Fruit fly (Drosophila melanogaster): ENCODE data around the gene Rpt3R.

Gene Rpt3R

DNA sequence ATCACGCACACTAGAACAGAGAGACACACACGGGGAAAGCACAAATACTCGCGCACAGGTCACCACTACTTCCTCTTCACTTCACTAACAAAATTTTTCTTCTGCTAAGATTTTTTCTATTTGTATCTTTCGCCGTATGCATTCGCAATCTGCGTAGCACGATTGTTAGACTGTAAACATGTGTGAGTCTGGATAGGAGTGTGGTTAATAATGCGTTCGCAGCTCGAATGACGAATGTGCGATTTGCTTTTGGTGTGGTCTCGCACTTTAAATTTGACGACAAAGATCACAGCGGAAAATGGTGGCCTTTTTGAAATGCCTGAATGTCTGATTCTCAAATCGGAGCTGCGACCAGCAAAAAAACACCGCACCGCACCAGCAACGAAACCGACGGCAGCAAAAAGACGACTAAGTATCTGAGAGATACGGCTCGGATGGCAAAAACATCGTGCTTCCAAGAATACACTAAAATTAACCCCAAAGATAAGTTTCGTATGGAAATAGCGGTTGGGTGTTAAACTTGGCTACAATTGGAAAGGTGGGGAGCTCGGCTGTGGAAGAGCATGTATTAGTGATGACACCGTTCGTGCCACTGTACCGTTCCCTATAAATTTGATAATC, 51.2 kb downstream of the Rpt3R start, which contains the start of gene Unc-115a (continued):
- TF ChIP-seq cas (GFP tag; IDR thresholded peaks at IDR 0.05) (no peak), CG30431 (GFP tag; optimal IDR thresholded peaks at IDR 0.05) (no peak), zfh2 (GFP tag; optimal IDR thresholded peaks at IDR 0.05) (peak; percentile 54), schlank (tag; optimal IDR thresholded peaks at IDR 0.05) (peak; percentile 13), Atf3 (GFP tag; optimal IDR thresholded peaks at IDR 0.05) (peak; percentile 29), CG10462 (GFP tag; optimal IDR thresholded peaks at IDR 0.05) (peak; percentile 46), dpn (GFP tag; optimal IDR thresholded peaks at IDR 0.05) (peak; percentile 36 to 47), E2f1 (GFP tag; IDR thresholded peaks at IDR 0.05) (no peak), dmrt99B (tag; optimal IDR thresholded peaks at IDR 0.05) (no peak), CG2712 (tag; optimal IDR thresholded peaks at IDR 0.05) (peak; percentile 73), CG18476 (GFP tag; optimal IDR thresholded peaks at IDR 0.05) (no peak), Meics (GFP tag; optimal IDR thresholded peaks at IDR 0.05) (peak; percentile 44), ci (GFP tag; IDR thresholded peaks at IDR 0.05) (no peak), CG9215 (GFP tag; IDR thresholded peaks at IDR 0.05) (no peak), gce (GFP tag; IDR thresholded peaks at IDR 0.05) (no peak), Six4 (GFP tag; optimal IDR thresholded peaks at IDR 0.05) (peak; percentile 23), CG12299 (tag; optimal IDR thresholded peaks at IDR 0.05) (peak; percentile 52), CG12219 (GFP tag; optimal IDR thresholded peaks at IDR 0.05) (no peak), inv (GFP tag; IDR thresholded peaks at IDR 0.05; ENCODE audit: partially characterized antibody) (no peak), en (GFP tag; optimal IDR thresholded peaks at IDR 0.05) (no peak), peb (GFP tag; IDR thresholded peaks at IDR 0.05) (no peak), CG34224 (GFP tag; IDR thresholded peaks at IDR 0.05; ENCODE audit: partially characterized antibody) (no peak), CG15479 (GFP tag; optimal IDR thresholded peaks at IDR 0.05) (peak; percentile 77), chn (GFP tag; optimal IDR thresholded peaks at IDR 0.05) (peak; percentile 68), CG33213 (GFP tag; optimal IDR thresholded peaks at IDR 0.05) (peak; percentile 76), CG6813 (GFP tag; optimal IDR thresholded peaks at IDR 0.05) (peak; percentile 54), Abd-B (GFP tag; optimal IDR thresholded peaks at IDR 0.05) (no peak), dan (GFP tag; IDR thresholded peaks at IDR 0.05) (no peak), CG6254 (GFP tag; optimal IDR thresholded peaks at IDR 0.05) (no peak), Camta (GFP tag; optimal IDR thresholded peaks at IDR 0.05) (peak; percentile 34), CG13287 (GFP tag; IDR thresholded peaks at IDR 0.05; ENCODE audit: partially characterized antibody) (no peak), Fer3 (tag; optimal IDR thresholded peaks at IDR 0.05) (peak; percentile 36), nmo (GFP tag; optimal IDR thresholded peaks at IDR 0.05) (peak; percentile 63), Max (GFP tag; optimal IDR thresholded peaks at IDR 0.05) (peak; percentile 41), bbx (GFP tag; IDR thresholded peaks at IDR 0.05; ENCODE audit: partially characterized antibody) (no peak), Stat92E (GFP tag; optimal IDR thresholded peaks at IDR 0.05) (peak in 1 of 3 experiments; percentile 53), org-1 (GFP tag; optimal IDR thresholded peaks at IDR 0.05) (no peak), CG3163 (GFP tag; optimal IDR thresholded peaks at IDR 0.05) (peak; percentile 58), salm (tag; optimal IDR thresholded peaks at IDR 0.05) (peak; percentile 47), CG10543 (GFP tag; optimal IDR thresholded peaks at IDR 0.05) (peak; percentile 32), H2.0 (GFP tag; IDR thresholded peaks at IDR 0.05) (no peak), Optix (GFP tag; IDR thresholded peaks at IDR 0.05) (no peak), CHES-1-like (GFP tag; optimal IDR thresholded peaks at IDR 0.05) (peak; percentile 71), nau (GFP tag; optimal IDR thresholded peaks at IDR 0.05) (no peak), zen2 (GFP tag; IDR thresholded peaks at IDR 0.05; ENCODE audit: partially characterized antibody) (no peak), fd64A (GFP tag; optimal IDR thresholded peaks at IDR 0.05) (no peak), CG31388 (GFP tag; optimal IDR thresholded peaks at IDR 0.05) (no peak), CG31441 (GFP tag; IDR thresholded peaks at IDR 0.05) (no peak), Hmr (GFP tag; optimal IDR thresholded peaks at IDR 0.05) (peak; percentile 83), shn (GFP tag; optimal IDR thresholded peaks at IDR 0.05) (peak; percentile 20)
